Fruit fly (Drosophila melanogaster) whole organism, prepupa: Measurements from ENCODE around the gene CG10591.

Source experiments
- Blimp-1 ChIP-seq: fragments of 200-800 bp; sonication (Bioruptor generic); optimal IDR thresholded peaks from 3 replicates; lab custom pipeline; 2017; ENCODE audit warnings: missing biosample characterization, missing genetic modification characterization, mild to moderate bottlenecking, moderate library complexity, missing genetic modification reagents
- CG10669 ChIP-seq: fragments of 200-800 bp; sonication (Bioruptor generic); optimal IDR thresholded peaks from 3 replicates; lab custom pipeline; 2018; ENCODE audit warnings: missing biosample characterization, mild to moderate bottlenecking, missing genetic modification characterization, moderate library complexity
- CG11294 ChIP-seq: fragments of 200-800 bp; sonication (Bioruptor generic); IDR thresholded peaks from 2 replicates; pipeline ENCODE4 v1.3.6; 2022; ENCODE audit warnings: missing biosample characterization, missing genetic modification characterization
- CG11762 ChIP-seq: fragments of 200-800 bp; sonication (Bioruptor generic); optimal IDR thresholded peaks from 3 replicates; lab custom pipeline; 2016; ENCODE audit warnings: missing biosample characterization, missing genetic modification characterization; ENCODE audit not compliant: insufficient read depth
- CG1621 ChIP-seq: fragments of 200-800 bp; sonication (Bioruptor generic); optimal IDR thresholded peaks from 3 replicates; lab custom pipeline; 2018; ENCODE audit warnings: missing biosample characterization, mild to moderate bottlenecking, missing genetic modification characterization
- CG16779 ChIP-seq: fragments of 200-800 bp; sonication (Bioruptor generic); optimal IDR thresholded peaks from 3 replicates; lab custom pipeline; 2017; ENCODE audit warnings: missing biosample characterization, mild to moderate bottlenecking, missing genetic modification characterization
- CG3032 ChIP-seq: fragments of 200-800 bp; optimal IDR thresholded peaks from 2 replicates; lab custom pipeline; 2019; ENCODE audit warnings: missing biosample characterization, mild to moderate bottlenecking, missing genetic modification characterization, moderate library complexity
- CG31627 ChIP-seq: fragments of 200-800 bp; sonication (Bioruptor generic); optimal IDR thresholded peaks from 3 replicates; lab custom pipeline; 2016; ENCODE audit warnings: missing biosample characterization, missing genetic modification characterization
- CG32006 ChIP-seq: fragments of 200-800 bp; sonication (Bioruptor generic); optimal IDR thresholded peaks from 3 replicates; lab custom pipeline; 2017; ENCODE audit warnings: missing biosample characterization, mild to moderate bottlenecking, missing genetic modification characterization
- CG4318 ChIP-seq: fragments of 200-800 bp; sonication (Bioruptor generic); optimal IDR thresholded peaks from 3 replicates; lab custom pipeline; 2017; ENCODE audit warnings: missing biosample characterization, mild to moderate bottlenecking, missing genetic modification characterization
- CG6163 ChIP-seq: fragments of 200-800 bp; sonication (Bioruptor generic); IDR thresholded peaks from 3 replicates; pipeline ENCODE4 v1.3.6; 2022; ENCODE audit warnings: missing biosample characterization, missing genetic modification characterization
- CG6792 ChIP-seq: fragments of 200-800 bp; sonication (Bioruptor generic); optimal IDR thresholded peaks from 3 replicates; lab custom pipeline; 2016; ENCODE audit warnings: missing biosample characterization, missing genetic modification characterization
- CG6808 ChIP-seq: fragments of 200-800 bp; sonication (Bioruptor generic); optimal IDR thresholded peaks from 3 replicates; lab custom pipeline; 2017; ENCODE audit warnings: missing biosample characterization, missing genetic modification characterization, mild to moderate bottlenecking, moderate library complexity, missing genetic modification reagents
- CG6854 ChIP-seq: fragments of 200-800 bp; sonication (Bioruptor generic); optimal IDR thresholded peaks from 2 replicates; lab custom pipeline; 2017; ENCODE audit warnings: missing biosample characterization, mild to moderate bottlenecking, missing genetic modification characterization
- CG7368 ChIP-seq: fragments of 200-800 bp; sonication (Bioruptor generic); optimal IDR thresholded peaks from 3 replicates; lab custom pipeline; 2016; ENCODE audit warnings: missing biosample characterization, missing genetic modification characterization
- CG8119 ChIP-seq: fragments of 200-800 bp; sonication (Bioruptor generic); IDR thresholded peaks from 3 replicates; pipeline ENCODE4 v1.3.6; 2022; ENCODE audit warnings: missing biosample characterization, missing genetic modification characterization
- CG8319 ChIP-seq: fragments of 200-800 bp; sonication (Bioruptor generic); optimal IDR thresholded peaks from 3 replicates; lab custom pipeline; 2016; ENCODE audit warnings: missing biosample characterization, missing genetic modification characterization
- CG8632 ChIP-seq: fragments of 200-800 bp; sonication (Bioruptor generic); optimal IDR thresholded peaks from 3 replicates; lab custom pipeline; 2016; ENCODE audit warnings: missing biosample characterization, missing genetic modification characterization
- CG9139 ChIP-seq: fragments of 200-800 bp; sonication (Bioruptor generic); optimal IDR thresholded peaks from 3 replicates; lab custom pipeline; 2017; ENCODE audit warnings: missing biosample characterization, mild to moderate bottlenecking, missing genetic modification characterization
- Eip75B ChIP-seq: fragments of 200-800 bp; sonication (Bioruptor generic); optimal IDR thresholded peaks from 3 replicates; lab custom pipeline; 2016; ENCODE audit warnings: missing biosample characterization, missing genetic modification characterization
- Eip78C ChIP-seq: fragments of 200-800 bp; sonication (Bioruptor generic); peaks from one replicate; lab custom pipeline; 2016; ENCODE audit warnings: missing biosample characterization, missing genetic modification characterization
- Eip93F ChIP-seq: fragments of 200-800 bp; sonication (Bioruptor generic); optimal IDR thresholded peaks from 2 replicates; lab custom pipeline; 2016; ENCODE audit warnings: missing biosample characterization, mild to moderate bottlenecking, missing genetic modification characterization
- Ets96B ChIP-seq: fragments of 200-800 bp; optimal IDR thresholded peaks from 2 replicates; lab custom pipeline; 2019; ENCODE audit warnings: missing biosample characterization, mild to moderate bottlenecking, missing genetic modification characterization, moderate library complexity
- Gug ChIP-seq: fragments of 200-800 bp; sonication (Bioruptor generic); IDR thresholded peaks from 2 replicates; pipeline ENCODE4 v1.3.6; 2022; ENCODE audit warnings: missing biosample characterization, missing genetic modification characterization
- Hr39 ChIP-seq: fragments of 200-800 bp; sonication (Bioruptor generic); optimal IDR thresholded peaks from 2 replicates; lab custom pipeline; 2016; ENCODE audit warnings: missing biosample characterization, missing genetic modification characterization
- Hr4 ChIP-seq: fragments of 200-800 bp; sonication (Bioruptor generic); optimal IDR thresholded peaks from 3 replicates; lab custom pipeline; 2016; ENCODE audit warnings: missing biosample characterization, missing genetic modification characterization
- Met ChIP-seq: fragments of 200-800 bp; sonication (Bioruptor generic); optimal IDR thresholded peaks from 3 replicates; lab custom pipeline; 2016; ENCODE audit warnings: missing biosample characterization, missing genetic modification characterization
- OdsH ChIP-seq: fragments of 200-800 bp; sonication (Bioruptor generic); optimal IDR thresholded peaks from 3 replicates; lab custom pipeline; 2016; ENCODE audit warnings: missing biosample characterization, missing genetic modification characterization
- Sox102F ChIP-seq: fragments of 200-800 bp; sonication (Bioruptor generic); optimal IDR thresholded peaks from 2 replicates; lab custom pipeline; 2016; ENCODE audit warnings: missing biosample characterization, mild to moderate bottlenecking, missing genetic modification characterization
- Sox14 ChIP-seq: fragments of 200-800 bp; sonication (Bioruptor generic); optimal IDR thresholded peaks from 3 replicates; lab custom pipeline; 2016; ENCODE audit warnings: missing biosample characterization, missing genetic modification characterization
- acj6 ChIP-seq: fragments of 200-800 bp; sonication (Bioruptor generic); optimal IDR thresholded peaks from 3 replicates; lab custom pipeline; 2016; ENCODE audit warnings: missing biosample characterization, missing genetic modification characterization
- cyc ChIP-seq: fragments of 200-800 bp; sonication (Bioruptor generic); optimal IDR thresholded peaks from 3 replicates; lab custom pipeline; 2016; ENCODE audit warnings: missing biosample characterization, missing genetic modification characterization
- dac ChIP-seq: fragments of 200-800 bp; sonication (Bioruptor generic); optimal IDR thresholded peaks from 2 replicates; lab custom pipeline; 2017; ENCODE audit warnings: missing biosample characterization, mild to moderate bottlenecking, missing genetic modification characterization
- dsx ChIP-seq: fragments of 200-800 bp; optimal IDR thresholded peaks from 3 replicates; lab custom pipeline; 2019; ENCODE audit warnings: missing biosample characterization, mild to moderate bottlenecking, missing genetic modification characterization, moderate library complexity; ENCODE audit not compliant: poor library complexity, severe bottlenecking
- esn ChIP-seq: fragments of 200-800 bp; sonication (Bioruptor generic); optimal IDR thresholded peaks from 2 replicates; lab custom pipeline; 2016; ENCODE audit warnings: missing biosample characterization, mild to moderate bottlenecking, missing genetic modification characterization, moderate library complexity
- fd59A ChIP-seq: fragments of 200-800 bp; sonication (Bioruptor generic); optimal IDR thresholded peaks from 2 replicates; lab custom pipeline; 2017; ENCODE audit warnings: missing biosample characterization, mild to moderate bottlenecking, missing genetic modification characterization, missing genetic modification reagents
- fkh ChIP-seq: fragments of 200-800 bp; sonication (Bioruptor generic); optimal IDR thresholded peaks from 3 replicates; lab custom pipeline; 2017; ENCODE audit warnings: missing biosample characterization, mild to moderate bottlenecking, missing genetic modification characterization, moderate library complexity
- net ChIP-seq: fragments of 200-800 bp; sonication (Bioruptor generic); optimal IDR thresholded peaks from 3 replicates; lab custom pipeline; 2016; ENCODE audit warnings: missing biosample characterization, missing genetic modification characterization
- pdm3 ChIP-seq: fragments of 200-800 bp; sonication (Bioruptor generic); optimal IDR thresholded peaks from 3 replicates; lab custom pipeline; 2016; ENCODE audit warnings: missing biosample characterization, missing genetic modification characterization
- spab ChIP-seq: fragments of 200-800 bp; sonication (Bioruptor generic); optimal IDR thresholded peaks from 2 replicates; lab custom pipeline; 2017; ENCODE audit warnings: missing biosample characterization, mild to moderate bottlenecking, missing genetic modification characterization, missing genetic modification reagents
- ss ChIP-seq, 2 experiments: fragments of 200-800 bp; sonication (Bioruptor generic); optimal IDR thresholded peaks; 2 replicates in 1 of 2; 3 replicates in 1 of 2; lab custom pipeline; 2017 to 2018; ENCODE audit warnings: mild to moderate bottlenecking in 2 of 2, missing biosample characterization in 2 of 2, missing genetic modification characterization in 2 of 2, moderate library complexity in 1 of 2
- svp ChIP-seq: fragments of 200-800 bp; sonication (Bioruptor generic); peaks from one replicate; lab custom pipeline; 2016; ENCODE audit warnings: missing biosample characterization, missing genetic modification characterization
- vri ChIP-seq: fragments of 200-800 bp; sonication (Bioruptor generic); optimal IDR thresholded peaks from 3 replicates; lab custom pipeline; 2016; ENCODE audit warnings: missing biosample characterization, mild to moderate bottlenecking, missing genetic modification characterization

CG10591 gene

DNA sequence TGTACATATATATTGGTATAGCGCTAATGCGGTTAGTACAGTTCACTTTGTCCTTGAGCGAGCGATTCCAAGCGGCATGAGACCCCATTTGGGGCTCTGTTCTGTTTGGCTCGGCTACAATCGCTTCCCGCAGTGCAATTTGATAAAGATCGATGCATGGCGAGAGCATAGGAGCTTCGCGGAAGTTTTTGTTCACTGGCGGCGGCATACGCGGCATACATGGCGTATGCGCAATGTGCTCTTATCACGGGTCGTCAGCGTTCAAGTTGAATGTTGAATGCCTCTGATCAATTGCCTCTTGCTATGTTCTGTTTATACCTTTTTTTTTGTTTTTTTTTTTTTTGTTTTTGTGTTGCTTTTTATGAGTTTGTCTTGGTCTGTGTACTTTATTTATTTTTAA is 41.6 kb upstream of the CG10591 start:
- peak; percentile 79 for TF ChIP-seq svp
- 0 out of 3 replicates have a peak, but pooled peaks have one; percentile 13 for TF ChIP-seq CG6163 (GFP tag; lab: Robert Waterston, UW)
- no peak for TF ChIP-seq fd59A (GFP tag; lab: Kevin White, UChicago)

dm6 chr3L:5640689-5641088 is 41.2 kb upstream of the CG10591 start:
- no peak for TF ChIP-seq Met
- TF ChIP-seq Hr39 = no peak
- TF ChIP-seq CG6854 (GFP tag; lab: Kevin White, UChicago) = no peak
- TF ChIP-seq net (GFP tag; lab: Kevin White, UChicago) = no peak
- TF ChIP-seq Blimp-1 = no peak
- no peak for TF ChIP-seq cyc (GFP tag; lab: Kevin White, UChicago)
- TF ChIP-seq CG16779 (tag; lab: Kevin White, UChicago) = no peak
- TF ChIP-seq vri = no peak
- no peak for TF ChIP-seq CG8632
- TF ChIP-seq fkh (GFP tag; lab: Kevin White, UChicago) = no peak
- no peak for TF ChIP-seq CG8119 (GFP tag; lab: Robert Waterston, UW)
- no peak for TF ChIP-seq CG3032
- TF ChIP-seq CG6792 (GFP tag; lab: Kevin White, UChicago) = no peak
- TF ChIP-seq CG11294 (GFP tag; lab: Robert Waterston, UW) = no peak
- no peak for TF ChIP-seq CG1621 (tag; lab: Kevin White, UChicago)
- TF ChIP-seq CG7368 = no peak
- TF ChIP-seq pdm3 (GFP tag; lab: Kevin White, UChicago) = no peak
- TF ChIP-seq CG11762 (GFP tag; lab: Kevin White, UChicago) = no peak
- TF ChIP-seq ss (GFP tag; optimal IDR thresholded peaks at IDR 0.05; lab: Kevin White, UChicago) = no peak

- TF ChIP-seq dac (no peak), svp (peak; percentile 67), CG9139 (no peak), CG6808 (GFP tag; lab: Kevin White, UChicago) (no peak), Eip78C (GFP tag; lab: Kevin White, UChicago) (peak; percentile 49), esn (GFP tag; lab: Kevin White, UChicago) (peak; percentile 3), Blimp-1 (peak; percentile 29), Sox14 (GFP tag; lab: Kevin White, UChicago) (no peak)
- TF ChIP-seq, all 60 proteins: peak for 4
These were observed 40.0 kb upstream of the CG10591 start for dm6 chr3L:5639474-5639873.

dm6 chr3L:5638542-5639045 is 39.1 kb upstream of the CG10591 start:
- TF ChIP-seq spab (GFP tag; lab: Kevin White, UChicago) = no peak
- TF ChIP-seq, all 60 proteins: peak for 0

DNA sequence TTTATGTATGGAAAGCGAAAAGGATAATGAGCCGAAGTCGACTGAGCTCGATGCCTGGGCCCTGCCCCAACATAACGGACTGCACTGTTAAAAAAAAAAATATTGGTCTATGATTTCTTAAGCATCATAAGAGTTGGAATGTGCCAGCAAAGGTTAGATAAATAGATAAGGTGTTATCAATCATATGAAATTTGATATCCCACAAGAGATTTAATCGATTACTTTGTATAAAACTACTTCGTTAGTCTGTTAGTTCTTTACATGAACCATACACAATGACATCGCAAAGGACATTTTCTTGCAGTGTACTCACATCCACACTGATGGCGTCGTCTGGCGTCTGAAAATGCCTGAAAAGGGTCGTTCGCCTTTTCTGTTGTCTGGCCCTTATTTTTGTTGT is 38.0 kb upstream of the CG10591 start:
- TF ChIP-seq Eip75B (peak; percentile 73), CG32006 (peak; percentile 67), cyc (GFP tag; lab: Kevin White, UChicago) (peak; percentile 47), Blimp-1 (peak; percentile 51), net (GFP tag; lab: Kevin White, UChicago) (no peak), dsx (GFP tag; lab: Kevin White, UChicago) (peak; percentile 29), OdsH (GFP tag; lab: Kevin White, UChicago) (peak; percentile 38), vri (no peak), CG8319 (GFP tag; lab: Kevin White, UChicago) (peak; percentile 22), acj6 (GFP tag; lab: Kevin White, UChicago) (peak; percentile 56), Eip93F (GFP tag; lab: Kevin White, UChicago) (no peak), CG4318 (GFP tag; lab: Kevin White, UChicago) (peak; percentile 17), CG7368 (no peak), Sox102F (GFP tag; lab: Kevin White, UChicago) (peak; percentile 66), Hr4 (GFP tag; lab: Kevin White, UChicago) (peak; percentile 59), CG31627 (peak; percentile 60), CG11294 (GFP tag; lab: Robert Waterston, UW) (no peak), CG9139 (peak; percentile 32), CG6808 (GFP tag; lab: Kevin White, UChicago) (peak; percentile 65), ss (GFP tag; optimal IDR thresholded peaks at IDR 0.05; lab: Kevin White, UChicago) (peak; percentile 19 to 65), CG10669 (GFP tag; lab: Kevin White, UChicago) (peak; percentile 63), CG6854 (GFP tag; lab: Kevin White, UChicago) (no peak), Gug (GFP tag; lab: Robert Waterston, UW) (no peak), Ets96B (tag; lab: Kevin White, UChicago) (peak; percentile 58), CG6792 (GFP tag; lab: Kevin White, UChicago) (peak; percentile 50), CG8632 (peak; percentile 44)
